Fruit fly (Drosophila melanogaster): ENCODE results near the gene BigH1.

Gene BigH1

dm6 chr3R:14691019-14691777 lies 27.9 kb downstream of the BigH1 start (continued):
- no peak for TF ChIP-seq CG3838 (GFP tag; optimal IDR thresholded peaks at IDR 0.05)
- no peak for TF ChIP-seq prd (optimal IDR thresholded peaks at IDR 0.05)
- no peak for TF ChIP-seq prd (GFP tag; IDR thresholded peaks at IDR 0.05)
- TF ChIP-seq mam (GFP tag; optimal IDR thresholded peaks at IDR 0.05), result no peak
- TF ChIP-seq croc (GFP tag; conservative IDR thresholded peaks at IDR 0.05), result no peak
- TF ChIP-seq gro (GFP tag; optimal IDR thresholded peaks at IDR 0.05), result no peak
- TF ChIP-seq CG31441 (GFP tag; IDR thresholded peaks at IDR 0.05), result 0 out of 2 replicates have a peak, but pooled peaks have one; percentile 19
- peak in 1 of 2 experiments; percentile 28 for TF ChIP-seq eve (GFP tag; optimal IDR thresholded peaks at IDR 0.05)
- TF ChIP-seq CG30431 (GFP tag; optimal IDR thresholded peaks at IDR 0.05), result no peak
- TF ChIP-seq CG30020 (tag; optimal IDR thresholded peaks at IDR 0.05), result no peak
- no peak for TF ChIP-seq trh (GFP tag; optimal IDR thresholded peaks at IDR 0.05)
- TF ChIP-seq disco-r (GFP tag; optimal IDR thresholded peaks at IDR 0.05), result no peak
- peak; percentile 0 for TF ChIP-seq dmrt99B (tag; optimal IDR thresholded peaks at IDR 0.05)
- TF ChIP-seq CG17359 (tag; optimal IDR thresholded peaks at IDR 0.05), result peak; percentile 4
- TF ChIP-seq odd (GFP tag; optimal IDR thresholded peaks at IDR 0.05), result no peak
- no peak for TF ChIP-seq Hmx (GFP tag; optimal IDR thresholded peaks at IDR 0.05)
- TF ChIP-seq Spps (tag; optimal IDR thresholded peaks at IDR 0.05), result no peak
- TF ChIP-seq CG11456 (GFP tag; IDR thresholded peaks at IDR 0.05), result no peak
- TF ChIP-seq sens-2 (GFP tag; IDR thresholded peaks at IDR 0.05), result no peak
- TF ChIP-seq esg (GFP tag; conservative IDR thresholded peaks at IDR 0.05), result no peak
- TF ChIP-seq CG4360 (GFP tag; IDR thresholded peaks at IDR 0.05), result no peak
- no peak for TF ChIP-seq kni (GFP tag; optimal IDR thresholded peaks at IDR 0.05)
- TF ChIP-seq slou (GFP tag; optimal IDR thresholded peaks at IDR 0.05), result no peak
- no peak for TF ChIP-seq lbe (GFP tag; optimal IDR thresholded peaks at IDR 0.05)
- TF ChIP-seq ro (GFP tag; IDR thresholded peaks at IDR 0.05), result no peak
- TF ChIP-seq HmgD (GFP tag; optimal IDR thresholded peaks at IDR 0.05), result no peak
- TF ChIP-seq CG4730 (GFP tag; IDR thresholded peaks at IDR 0.05), result no peak
- TF ChIP-seq CG2712 (tag; optimal IDR thresholded peaks at IDR 0.05), result peak; percentile 8
- TF ChIP-seq zfh1 (GFP tag; IDR thresholded peaks at IDR 0.05), result no peak
- no peak for TF ChIP-seq gt (GFP tag; IDR thresholded peaks at IDR 0.05)
- peak; percentile 28 for TF ChIP-seq Ssrp (tag; optimal IDR thresholded peaks at IDR 0.05)
- no peak for TF ChIP-seq CG3995 (GFP tag; optimal IDR thresholded peaks at IDR 0.05)
- no peak for TF ChIP-seq slp2 (GFP tag; optimal IDR thresholded peaks at IDR 0.05)
- TF ChIP-seq Lhr (GFP tag; optimal IDR thresholded peaks at IDR 0.05), result no peak
- no peak for TF ChIP-seq crol (GFP tag; IDR thresholded peaks at IDR 0.05)
- TF ChIP-seq CG15479 (GFP tag; optimal IDR thresholded peaks at IDR 0.05), result peak; percentile 28
- TF ChIP-seq Hey (tag; optimal IDR thresholded peaks at IDR 0.05), result no peak
- no peak for TF ChIP-seq ttk (GFP tag; IDR thresholded peaks at IDR 0.05)
- TF ChIP-seq slbo (GFP tag; IDR thresholded peaks at IDR 0.05), result no peak
- no peak for TF ChIP-seq Side (GFP tag; optimal IDR thresholded peaks at IDR 0.05)
- no peak for TF ChIP-seq CG11398 (GFP tag; optimal IDR thresholded peaks at IDR 0.05)
- TF ChIP-seq CG6272 (GFP tag; IDR thresholded peaks at IDR 0.05), result no peak
- no peak for TF ChIP-seq dysf (GFP tag; IDR thresholded peaks at IDR 0.05)
- TF ChIP-seq Xbp1 (GFP tag; optimal IDR thresholded peaks at IDR 0.05), result peak; percentile 0
- TF ChIP-seq shn (GFP tag; optimal IDR thresholded peaks at IDR 0.05), result no peak
- no peak for TF ChIP-seq org-1 (GFP tag; optimal IDR thresholded peaks at IDR 0.05)
- TF ChIP-seq lola (GFP tag; optimal IDR thresholded peaks at IDR 0.05), result peak in 1 of 3 experiments; percentile 29
- no peak for TF ChIP-seq sim (GFP tag; IDR thresholded peaks at IDR 0.05)
- no peak for TF ChIP-seq CG1792 (GFP tag; optimal IDR thresholded peaks at IDR 0.05)
- peak; percentile 52 for TF ChIP-seq dmrt11E (tag; optimal IDR thresholded peaks at IDR 0.05)
- TF ChIP-seq pros (GFP tag; optimal IDR thresholded peaks at IDR 0.05), result no peak
- no peak for TF ChIP-seq CG7357 (GFP tag; IDR thresholded peaks at IDR 0.05)

Data from whole organism, embryonic.